Worm (Caenorhabditis elegans): ENCODE measurements around the gene emb-4.
A peak's percentile ranks its signal among the peaks of the same experiment; 100 is the strongest.

DNA sequence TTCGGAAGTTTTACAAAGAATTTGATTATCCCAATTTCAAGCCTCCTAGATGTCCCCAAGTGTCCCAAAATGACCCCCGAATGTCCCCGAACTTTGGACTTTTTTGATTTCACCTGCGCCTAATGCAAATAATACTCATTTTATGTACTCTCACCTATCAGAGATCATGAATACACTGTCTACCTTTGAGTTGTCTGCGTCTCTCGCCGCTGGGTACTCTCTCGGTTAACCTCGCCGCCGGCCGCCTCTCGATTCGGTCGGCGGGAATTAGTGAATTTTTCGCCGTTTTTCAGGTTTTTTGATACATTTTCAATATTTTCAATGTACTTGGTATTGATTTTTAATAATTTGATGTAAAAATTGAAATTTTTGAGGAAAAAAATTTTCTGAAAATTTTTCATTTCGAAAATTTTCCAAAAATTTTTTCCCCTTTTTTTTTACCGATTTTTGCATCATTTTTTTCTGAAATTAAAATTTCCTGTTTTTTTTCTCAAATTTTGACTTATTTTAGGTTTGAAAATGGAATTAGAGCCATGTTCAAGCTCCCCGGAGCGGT lies 55.9 kb downstream of the emb-4 start, which contains the start of gene nhr-65:
- TF ChIP-seq fkh-10 (GFP tag; optimal IDR thresholded peaks at IDR 0.05) (no peak), F49E8.2 (tag; optimal IDR thresholded peaks at IDR 0.05; ENCODE audit: borderline replicate concordance) (no peak), nhr-48 (tag; optimal IDR thresholded peaks at IDR 0.05) (no peak), lir-3 (tag; optimal IDR thresholded peaks at IDR 0.05) (no peak), dmd-6 (GFP tag; IDR thresholded peaks at IDR 0.05) (peak; percentile 64), zag-1 (tag; optimal IDR thresholded peaks at IDR 0.05) (no peak), nhr-6 (tag; optimal IDR thresholded peaks at IDR 0.05) (no peak), Y48G9A.11 (GFP tag; IDR thresholded peaks at IDR 0.05) (no peak), set-16 (GFP tag; IDR thresholded peaks at IDR 0.05) (no peak)
